Fruit fly (Drosophila melanogaster) whole organism, embryonic: ENCODE data around the gene Tyler.

Source experiments
- Adf1 ChIP-seq: fragments of 200-800 bp; sonication (Bioruptor generic); IDR thresholded peaks from 2 replicates; pipeline ENCODE4 v1.3.6; 2022; ENCODE audit warnings: missing biosample characterization, missing genetic modification characterization
- Bgb ChIP-seq: fragments of 200-800 bp; sonication (Bioruptor generic); IDR thresholded peaks from 2 replicates; pipeline ENCODE4 v1.3.6; 2022; ENCODE audit warnings: missing biosample characterization, missing genetic modification characterization; ENCODE audit not compliant: partially characterized antibody
- CG10274 ChIP-seq: fragments of 200-800 bp; sonication (Bioruptor generic); optimal IDR thresholded peaks from 3 replicates; lab custom pipeline; 2017; ENCODE audit warnings: missing biosample characterization, mild to moderate bottlenecking, missing genetic modification characterization
- CG10462 ChIP-seq: fragments of 200-800 bp; sonication (Bioruptor generic); optimal IDR thresholded peaks from 2 replicates; lab custom pipeline; 2016; ENCODE audit warnings: missing biosample characterization, missing genetic modification characterization
- CG11504 ChIP-seq: fragments of 200-800 bp; sonication (Bioruptor generic); optimal IDR thresholded peaks from 3 replicates; lab custom pipeline; 2019; ENCODE audit warnings: missing biosample characterization, mild to moderate bottlenecking, missing genetic modification characterization, moderate library complexity
- CG13287 ChIP-seq: fragments of 200-800 bp; sonication (Bioruptor generic); IDR thresholded peaks from 2 replicates; pipeline ENCODE4 v1.3.6; 2022; ENCODE audit warnings: missing biosample characterization, missing genetic modification characterization; ENCODE audit not compliant: partially characterized antibody
- CG13775 ChIP-seq: fragments of 200-800 bp; sonication (Bioruptor generic); optimal IDR thresholded peaks from 3 replicates; lab custom pipeline; 2017; ENCODE audit warnings: missing biosample characterization, mild to moderate bottlenecking, missing genetic modification characterization
- CG14860 ChIP-seq: fragments of 200-800 bp; sonication (Bioruptor generic); IDR thresholded peaks from 3 replicates; pipeline ENCODE4 v1.3.6; 2022; ENCODE audit warnings: missing biosample characterization, missing genetic modification characterization; ENCODE audit not compliant: partially characterized antibody
- CG17385 ChIP-seq: fragments of 200-800 bp; sonication (Bioruptor generic); optimal IDR thresholded peaks from 3 replicates; lab custom pipeline; 2018; ENCODE audit warnings: missing biosample characterization, mild to moderate bottlenecking, missing genetic modification characterization
- CG2129 ChIP-seq: fragments of 200-800 bp; sonication (Bioruptor generic); IDR thresholded peaks from 2 replicates; pipeline ENCODE4 v1.3.6; 2022; ENCODE audit warnings: missing biosample characterization, missing genetic modification characterization; ENCODE audit not compliant: partially characterized antibody
- CG2678 ChIP-seq: fragments of 200-800 bp; sonication (Bioruptor generic); optimal IDR thresholded peaks from 3 replicates; lab custom pipeline; 2019; ENCODE audit warnings: missing biosample characterization, mild to moderate bottlenecking, missing genetic modification characterization, moderate library complexity
- CG33213 ChIP-seq: fragments of 200-800 bp; sonication (Bioruptor generic); optimal IDR thresholded peaks from 3 replicates; lab custom pipeline; 2016; ENCODE audit warnings: missing biosample characterization, missing genetic modification characterization
- CG34376 ChIP-seq: fragments of 200-800 bp; sonication (Bioruptor generic); optimal IDR thresholded peaks from 2 replicates; lab custom pipeline; 2018; ENCODE audit warnings: missing biosample characterization, mild to moderate bottlenecking, missing genetic modification characterization
- CG3995 ChIP-seq: fragments of 200-800 bp; sonication (Bioruptor generic); optimal IDR thresholded peaks from 3 replicates; lab custom pipeline; 2016; ENCODE audit warnings: missing biosample characterization, missing genetic modification characterization
- CG4730 ChIP-seq: fragments of 200-800 bp; sonication (Bioruptor generic); IDR thresholded peaks from 2 replicates; pipeline ENCODE4 v1.3.6; 2022; ENCODE audit warnings: missing biosample characterization, missing genetic modification characterization
- CG5245 ChIP-seq: fragments of 200-800 bp; sonication (Bioruptor generic); optimal IDR thresholded peaks from 3 replicates; lab custom pipeline; 2016; ENCODE audit warnings: missing biosample characterization, missing genetic modification characterization
- CG6791 ChIP-seq: fragments of 200-800 bp; sonication (Bioruptor generic); IDR thresholded peaks from 3 replicates; pipeline ENCODE4 v1.3.6; 2022; ENCODE audit warnings: missing biosample characterization, missing genetic modification characterization; ENCODE audit not compliant: partially characterized antibody
- CG7372 ChIP-seq: fragments of 200-800 bp; sonication (Bioruptor generic); IDR thresholded peaks from 2 replicates; pipeline ENCODE4 v1.3.6; 2022; ENCODE audit warnings: missing biosample characterization, missing genetic modification characterization
- CG8359 ChIP-seq: fragments of 200-800 bp; sonication (Bioruptor generic); optimal IDR thresholded peaks from 2 replicates; lab custom pipeline; 2017; ENCODE audit warnings: missing biosample characterization, mild to moderate bottlenecking, missing genetic modification characterization, borderline replicate concordance
- CG9215 ChIP-seq: fragments of 200-800 bp; sonication (Bioruptor generic); IDR thresholded peaks from 2 replicates; pipeline ENCODE4 v1.3.6; 2022; ENCODE audit warnings: missing biosample characterization, missing genetic modification characterization
- D ChIP-seq, 2 experiments: fragments of 200-800 bp in 1 of 2; fragments of >200 bp in 1 of 2; sonication (Bioruptor generic) in 1 of 2; optimal IDR thresholded peaks; 2 replicates in 1 of 2; 3 replicates in 1 of 2; lab custom pipeline; 2017; ENCODE audit warnings: mild to moderate bottlenecking in 1 of 2, missing biosample characterization in 1 of 2, missing genetic modification characterization in 1 of 2, missing genetic modification reagents in 1 of 2
- Dbx ChIP-seq: fragments of 200-800 bp; sonication (Bioruptor generic); IDR thresholded peaks from 3 replicates; pipeline ENCODE4 v1.3.6; 2022; ENCODE audit warnings: missing biosample characterization, missing genetic modification characterization
- HHEX ChIP-seq: fragments of 200-800 bp; sonication (Bioruptor generic); optimal IDR thresholded peaks from 3 replicates; lab custom pipeline; 2017; ENCODE audit warnings: missing biosample characterization, mild to moderate bottlenecking, missing genetic modification characterization, missing genetic modification reagents
- HLH54F ChIP-seq: fragments of 200-800 bp; sonication (Bioruptor generic); optimal IDR thresholded peaks from 3 replicates; lab custom pipeline; 2016; ENCODE audit warnings: missing biosample characterization, missing genetic modification characterization
- Hr78 ChIP-seq, 2 experiments: fragments of 200-800 bp in 1 of 2; fragments of >200 bp in 1 of 2; sonication (Bioruptor generic) in 1 of 2; optimal IDR thresholded peaks; 2 replicates each; lab custom pipeline; 2017 to 2019; ENCODE audit warnings: missing biosample characterization in 2 of 2, missing genetic modification characterization in 2 of 2, mild to moderate bottlenecking in 1 of 2, moderate library complexity in 1 of 2
- Meics ChIP-seq: fragments of 200-800 bp; sonication (Bioruptor generic); optimal IDR thresholded peaks from 2 replicates; lab custom pipeline; 2017; ENCODE audit warnings: missing biosample characterization, mild to moderate bottlenecking, missing genetic modification characterization
- NC2β ChIP-seq: fragments of 200-800 bp; sonication (Bioruptor generic); optimal IDR thresholded peaks from 2 replicates; lab custom pipeline; 2016; ENCODE audit warnings: missing biosample characterization, missing genetic modification characterization
- Oli ChIP-seq: fragments of 200-800 bp; sonication (Bioruptor generic); optimal IDR thresholded peaks from 2 replicates; lab custom pipeline; 2018; ENCODE audit warnings: missing biosample characterization, mild to moderate bottlenecking, missing genetic modification characterization, moderate library complexity
- Ptx1 ChIP-seq: fragments of 200-800 bp; sonication (Bioruptor generic); IDR thresholded peaks from 2 replicates; pipeline ENCODE4 v1.3.6; 2022; ENCODE audit warnings: missing biosample characterization, missing genetic modification characterization
- Scr ChIP-seq: fragments of 200-800 bp; sonication (Bioruptor generic); IDR thresholded peaks from 2 replicates; pipeline ENCODE4 v1.3.6; 2022; ENCODE audit warnings: missing biosample characterization, missing genetic modification characterization; ENCODE audit not compliant: partially characterized antibody
- Side ChIP-seq: fragments of 200-800 bp; sonication (Bioruptor generic); optimal IDR thresholded peaks from 2 replicates; lab custom pipeline; 2016; ENCODE audit warnings: missing biosample characterization, missing genetic modification characterization
- TFAM ChIP-seq: fragments of 200-800 bp; sonication (Bioruptor generic); optimal IDR thresholded peaks from 2 replicates; lab custom pipeline; 2017; ENCODE audit warnings: missing biosample characterization, missing genetic modification characterization, inconsistent platforms
- Taf1 ChIP-seq: fragments of 200-800 bp; sonication (Bioruptor generic); IDR thresholded peaks from 2 replicates; pipeline ENCODE4 v1.3.6; 2022; ENCODE audit warnings: missing biosample characterization, missing genetic modification characterization
- ash1 ChIP-seq: fragments of 200-800 bp; sonication (Bioruptor generic); optimal IDR thresholded peaks from 2 replicates; lab custom pipeline; 2018; ENCODE audit warnings: missing biosample characterization, mild to moderate bottlenecking, missing genetic modification characterization
- bcd ChIP-seq: fragments of 200-800 bp; sonication (Bioruptor generic); optimal IDR thresholded peaks from 2 replicates; lab custom pipeline; 2017; ENCODE audit warnings: missing biosample characterization, mild to moderate bottlenecking, missing genetic modification characterization
- btn ChIP-seq: fragments of 200-800 bp; sonication (Bioruptor generic); optimal IDR thresholded peaks from 2 replicates; lab custom pipeline; 2016; ENCODE audit warnings: missing biosample characterization, missing genetic modification characterization
- cg ChIP-seq: fragments of 200-800 bp; sonication (Bioruptor generic); optimal IDR thresholded peaks from 3 replicates; lab custom pipeline; 2019; ENCODE audit warnings: missing biosample characterization, mild to moderate bottlenecking, missing genetic modification characterization, moderate library complexity
- kay ChIP-seq: fragments of 200-800 bp; sonication (Bioruptor generic); optimal IDR thresholded peaks from 2 replicates; lab custom pipeline; 2016; ENCODE audit warnings: missing biosample characterization, missing genetic modification characterization
- lola ChIP-seq, 3 experiments: fragments of >200 bp in 2 of 3; fragments of 200-800 bp in 1 of 3; sonication (Bioruptor generic) in 1 of 3; optimal IDR thresholded peaks; 2 replicates each; lab custom pipeline; 2017 to 2019; ENCODE audit warnings: missing biosample characterization in 3 of 3, missing genetic modification characterization in 3 of 3, mild to moderate bottlenecking in 1 of 3, moderate library complexity in 1 of 3
- mld ChIP-seq: fragments of 200-800 bp; sonication (Bioruptor generic); IDR thresholded peaks from 3 replicates; pipeline ENCODE4 v1.3.6; 2022; ENCODE audit warnings: missing biosample characterization, missing genetic modification characterization; ENCODE audit not compliant: partially characterized antibody
- nmo ChIP-seq: fragments of 200-800 bp; sonication (Bioruptor generic); optimal IDR thresholded peaks from 2 replicates; lab custom pipeline; 2018; ENCODE audit warnings: missing biosample characterization, mild to moderate bottlenecking, missing genetic modification characterization, moderate library complexity
- phol ChIP-seq: fragments of 200-800 bp; sonication (Bioruptor generic); optimal IDR thresholded peaks from 3 replicates; lab custom pipeline; 2018; ENCODE audit warnings: missing biosample characterization, mild to moderate bottlenecking, missing genetic modification characterization, moderate library complexity
- pros ChIP-seq: fragments of 200-800 bp; sonication (Bioruptor generic); optimal IDR thresholded peaks from 3 replicates; lab custom pipeline; 2019; ENCODE audit warnings: missing biosample characterization, mild to moderate bottlenecking, missing genetic modification characterization, moderate library complexity
- psq ChIP-seq: fragments of 200-800 bp; sonication (Bioruptor generic); optimal IDR thresholded peaks from 2 replicates; lab custom pipeline; 2017; ENCODE audit warnings: missing biosample characterization, missing genetic modification characterization
- sd ChIP-seq: fragments of 200-800 bp; sonication (Bioruptor generic); optimal IDR thresholded peaks from 3 replicates; lab custom pipeline; 2018; ENCODE audit warnings: missing biosample characterization, mild to moderate bottlenecking, missing genetic modification characterization, moderate library complexity
- slou ChIP-seq: fragments of 200-800 bp; sonication (Bioruptor generic); optimal IDR thresholded peaks from 3 replicates; lab custom pipeline; 2016; ENCODE audit warnings: missing biosample characterization, missing genetic modification characterization
- sr ChIP-seq: fragments of 200-800 bp; sonication (Bioruptor generic); IDR thresholded peaks from 3 replicates; pipeline ENCODE4 v1.3.6; 2022; ENCODE audit warnings: missing biosample characterization, missing genetic modification characterization
- vfl ChIP-seq: fragments of 200-800 bp; sonication (Bioruptor generic); optimal IDR thresholded peaks from 2 replicates; lab custom pipeline; 2016; ENCODE audit warnings: missing biosample characterization, missing genetic modification characterization

Gene Tyler

dm6 chrX:19618183-19618740 is 6.9 kb downstream of the Tyler start, which contains the start of the genes Pstk and Tim9b (continued):
- TF ChIP-seq CG8359 (no peak), Adf1 (GFP tag; lab: Robert Waterston, UW) (no peak), Ptx1 (no peak), psq (GFP tag; lab: Kevin White, UChicago) (no peak), Bgb (GFP tag; lab: Robert Waterston, UW) (peak; percentile 47), kay (GFP tag; lab: Kevin White, UChicago) (no peak), nmo (no peak), HHEX (no peak), sd (tag; lab: Kevin White, UChicago) (no peak), CG17385 (GFP tag; lab: Kevin White, UChicago) (no peak), CG11504 (tag; lab: Kevin White, UChicago) (no peak), CG7372 (GFP tag; lab: Robert Waterston, UW) (no peak), phol (tag; lab: Kevin White, UChicago) (no peak), CG4730 (GFP tag; lab: Robert Waterston, UW) (no peak), CG2129 (GFP tag; lab: Robert Waterston, UW) (0 out of 2 replicates have a peak, but pooled peaks have one; percentile 15), btn (GFP tag; lab: Kevin White, UChicago) (no peak), Oli (tag; lab: Kevin White, UChicago) (no peak), vfl (GFP tag; lab: Kevin White, UChicago) (no peak), CG3995 (no peak), Hr78 (GFP tag; optimal IDR thresholded peaks at IDR 0.05; lab: Kevin White, UChicago) (no peak), Taf1 (GFP tag; lab: Robert Waterston, UW) (no peak), CG9215 (GFP tag; lab: Robert Waterston, UW) (no peak), bcd (no peak), mld (GFP tag; lab: Robert Waterston, UW) (no peak; the same call in 2 of the 3 replicates), TFAM (GFP tag; lab: Kevin White, UChicago) (no peak), cg (no peak), CG6791 (GFP tag; lab: Robert Waterston, UW) (peak; percentile 77), CG10274 (GFP tag; lab: Kevin White, UChicago) (no peak), HLH54F (GFP tag; lab: Kevin White, UChicago) (no peak), ash1 (GFP tag; lab: Kevin White, UChicago) (no peak), Dbx (no peak), Side (no peak), CG14860 (GFP tag; lab: Robert Waterston, UW) (no peak; the same call in 2 of the 3 replicates), CG33213 (GFP tag; lab: Kevin White, UChicago) (no peak), sr (GFP tag; lab: Robert Waterston, UW) (no peak), slou (GFP tag; lab: Kevin White, UChicago) (no peak), Meics (GFP tag; lab: Kevin White, UChicago) (no peak), D (optimal IDR thresholded peaks at IDR 0.05; lab: Kevin White, UChicago) (no peak), D (GFP tag; optimal IDR thresholded peaks at IDR 0.05; lab: Kevin White, UChicago) (no peak), NC2β (no peak), CG13287 (peak; percentile 67), Scr (GFP tag; lab: Robert Waterston, UW) (peak; percentile 64), CG13775 (GFP tag; lab: Kevin White, UChicago) (no peak), CG34376 (no peak), lola (GFP tag; optimal IDR thresholded peaks at IDR 0.05; lab: Kevin White, UChicago) (no peak), CG10462 (no peak), CG2678 (tag; lab: Kevin White, UChicago) (no peak), pros (no peak), CG5245 (GFP tag; lab: Kevin White, UChicago) (no peak)
